Fruit fly (Drosophila melanogaster): ENCODE data around the gene CG6171.

DNA sequence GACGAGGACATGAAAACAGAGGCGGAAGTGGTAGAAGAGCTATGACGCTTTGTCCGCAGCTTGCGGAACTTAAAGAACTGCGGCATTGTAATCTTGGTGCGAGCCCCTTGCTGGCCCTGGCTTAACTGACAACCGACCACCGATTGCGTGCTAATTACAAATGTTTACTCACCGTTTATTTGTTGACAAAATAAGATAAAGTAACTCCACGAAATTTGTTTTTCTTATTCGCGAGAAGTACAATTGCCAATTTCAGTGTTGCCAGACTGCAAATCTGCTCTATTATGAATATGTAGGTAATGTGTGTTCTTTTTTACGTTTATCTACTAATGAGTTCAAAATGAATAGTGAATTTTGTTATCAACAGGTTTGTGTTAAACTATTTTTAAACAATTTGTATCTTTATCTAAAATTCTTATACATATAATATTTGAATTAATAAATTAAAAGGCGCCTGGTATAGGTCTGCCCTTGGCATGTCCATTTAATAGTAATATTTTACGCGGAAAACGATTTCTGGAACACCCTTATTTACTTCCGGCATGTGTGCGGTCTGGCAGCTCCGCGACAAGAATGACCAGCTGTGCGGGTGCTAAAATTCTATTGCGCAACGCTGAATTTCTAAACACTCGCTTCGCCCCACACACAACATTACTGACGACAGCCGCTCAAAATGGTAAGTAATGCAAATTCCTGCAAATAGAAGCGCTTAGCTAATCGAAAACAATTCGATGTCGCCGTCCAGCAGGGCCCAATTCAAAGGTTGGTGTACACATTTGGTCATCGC is 6.8 kb downstream of the CG6171 start, which contains the start of the genes Atg4b and Hibch:
- no peak for TF ChIP-seq CG8478 (optimal IDR thresholded peaks at IDR 0.05)
- no peak for TF ChIP-seq CTCF (optimal IDR thresholded peaks at IDR 0.05)

Data from S2 (cell line).